Worm (Caenorhabditis elegans) whole organism, late embryonic: ENCODE data around the gene F37A4.1.

Experiments used
- ceh-31 ChIP-seq: sonication (generic microtip); optimal IDR thresholded peaks from 2 replicates; lab custom pipeline; 2016; ENCODE audit warnings: missing genetic modification characterization, missing compliant biosample characterization
- ceh-6 ChIP-seq: fragments of 200-800 bp; sonication (Bioruptor generic); optimal IDR thresholded peaks from 2 replicates; lab custom pipeline; 2018; ENCODE audit warnings: mild to moderate bottlenecking, missing genetic modification characterization, missing compliant biosample characterization
- dmd-4 ChIP-seq: sonication (generic microtip); optimal IDR thresholded peaks from 2 replicates; lab custom pipeline; 2016; ENCODE audit warnings: borderline replicate concordance, missing genetic modification characterization, missing compliant biosample characterization
- dve-1 ChIP-seq: sonication (generic microtip); optimal IDR thresholded peaks from 2 replicates; lab custom pipeline; 2017; ENCODE audit warnings: antibody characterized with exemption, mild to moderate bottlenecking, missing genetic modification characterization, missing compliant biosample characterization
- ets-4 ChIP-seq: sonication (generic microtip); optimal IDR thresholded peaks from 2 replicates; lab custom pipeline; 2016; ENCODE audit warnings: missing genetic modification characterization, missing compliant biosample characterization
- eyg-1 ChIP-seq: sonication (generic microtip); optimal IDR thresholded peaks from 2 replicates; lab custom pipeline; 2016; ENCODE audit warnings: missing genotype, missing genetic modification characterization, missing compliant biosample characterization
- fkh-10 ChIP-seq: fragments of 150-350 bp; optimal IDR thresholded peaks from 2 replicates; lab custom pipeline; 2014; ENCODE audit warnings: missing biosample characterization, missing genetic modification reagents, missing genetic modification characterization
- lin-11 ChIP-seq: fragments of 200-800 bp; sonication (Bioruptor generic); optimal IDR thresholded peaks from 2 replicates; lab custom pipeline; 2018; ENCODE audit warnings: mild to moderate bottlenecking, missing genetic modification characterization, missing compliant biosample characterization
- pat-9 ChIP-seq: fragments of 200-800 bp; sonication (Bioruptor generic); optimal IDR thresholded peaks from 2 replicates; lab custom pipeline; 2018; ENCODE audit warnings: mild to moderate bottlenecking, missing genetic modification characterization, moderate library complexity, missing compliant biosample characterization
- pha-4 ChIP-seq: fragments of 150-350 bp; optimal IDR thresholded peaks from 2 replicates; lab custom pipeline; 2018; ENCODE audit warnings: missing biosample characterization, missing genetic modification reagents, missing genetic modification characterization
- sox-2 ChIP-seq: fragments of 200-800 bp; sonication (Bioruptor generic); IDR thresholded peaks from 2 replicates; pipeline ENCODE4 v1.3.6; 2022; ENCODE audit warnings: missing genetic modification reagents, missing genetic modification characterization, missing compliant biosample characterization
- ztf-16 ChIP-seq: sonication (generic microtip); optimal IDR thresholded peaks from 2 replicates; lab custom pipeline; 2017; ENCODE audit warnings: missing genetic modification characterization, missing compliant biosample characterization

DNA sequence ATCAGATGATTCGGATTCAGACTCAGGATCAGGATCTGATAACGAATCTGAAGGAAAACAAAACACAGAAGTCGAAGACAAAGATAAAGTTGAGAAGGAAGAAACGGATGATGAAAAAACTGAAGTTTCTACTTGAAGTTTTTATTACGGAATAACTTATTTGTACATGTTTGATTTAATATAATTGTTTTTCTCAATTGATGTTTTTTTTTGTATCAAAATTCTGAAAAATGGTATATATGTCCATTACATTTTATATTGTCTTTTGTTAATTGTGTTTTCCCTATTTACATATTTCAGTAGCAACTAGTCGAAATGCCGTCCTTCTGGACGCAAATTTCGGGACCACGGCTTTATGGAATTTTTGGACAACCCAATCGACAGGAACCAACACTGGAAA is at the start of gene F37A4.1:
- TF ChIP-seq pha-4 (no peak), dmd-4 (tag; lab: Kevin White, UChicago) (no peak), eyg-1 (tag; lab: Kevin White, UChicago) (no peak), ceh-31 (no peak), ets-4 (tag; lab: Kevin White, UChicago) (no peak), lin-11 (tag; lab: Kevin White, UChicago) (no peak), ceh-6 (no peak), sox-2 (GFP tag; lab: Robert Waterston, UW) (no peak), ztf-16 (no peak), pat-9 (tag; lab: Kevin White, UChicago) (no peak), dve-1 (tag; lab: Kevin White, UChicago) (no peak), fkh-10 (GFP tag; lab: Kevin White, UChicago) (no peak)
